Worm (Caenorhabditis elegans) whole organism, L4/young adult: ENCODE results near the gene M04B2.2.

Experiments used
- W03F9.2 ChIP-seq: fragments of 150-350 bp; optimal IDR thresholded peaks from 2 replicates; lab custom pipeline; 2014; ENCODE audit warnings: missing biosample characterization, missing genetic modification characterization
- dao-5 ChIP-seq: sonication (generic microtip); optimal IDR thresholded peaks from 2 replicates; lab custom pipeline; 2016; ENCODE audit warnings: missing genotype, missing genetic modification characterization, moderate library complexity, missing compliant biosample characterization
- him-1 ChIP-seq: sonication (generic microtip); optimal IDR thresholded peaks from 2 replicates; lab custom pipeline; 2016; ENCODE audit warnings: missing genotype, missing genetic modification reagents, missing genetic modification characterization, missing compliant biosample characterization

- TF ChIP-seq dao-5 (tag; lab: Kevin White, UChicago) (no peak), him-1 (tag; lab: Kevin White, UChicago) (no peak), W03F9.2 (tag; lab: Kevin White, UChicago) (no peak)
These were observed 40.5 kb downstream of the M04B2.2 start for ce11 chrIV:11568249-11568940.
